Worm (Caenorhabditis elegans) whole organism, mixed stage, embryonic: ENCODE results near the gene K09F5.4.

Experiments
- elt-3 ChIP-seq: fragments of 150-350 bp; optimal IDR thresholded peaks from 2 replicates; lab custom pipeline; 2014; ENCODE audit warnings: missing biosample characterization, missing genetic modification characterization
- nhr-12 ChIP-seq: fragments of 150-350 bp; optimal IDR thresholded peaks from 2 replicates; lab custom pipeline; 2014; ENCODE audit warnings: missing biosample characterization, missing genetic modification characterization
- nhr-237 ChIP-seq: fragments of 150-350 bp; optimal IDR thresholded peaks from 2 replicates; lab custom pipeline; 2014; ENCODE audit warnings: missing biosample characterization, missing genetic modification characterization
- pha-4 ChIP-seq: fragments of 150-350 bp; optimal IDR thresholded peaks from 2 replicates; lab custom pipeline; 2018; ENCODE audit warnings: missing biosample characterization, missing genetic modification reagents, missing genetic modification characterization
- unc-39 ChIP-seq: fragments of 150-350 bp; optimal IDR thresholded peaks from 2 replicates; lab custom pipeline; 2014; ENCODE audit warnings: missing biosample characterization, missing genetic modification characterization
- unc-62 ChIP-seq: fragments of 150-350 bp; optimal IDR thresholded peaks from 2 replicates; lab custom pipeline; 2014; ENCODE audit warnings: missing biosample characterization, missing genetic modification reagents, missing genetic modification characterization
- ztf-11 ChIP-seq: fragments of 150-350 bp; optimal IDR thresholded peaks from 2 replicates; lab custom pipeline; 2014; ENCODE audit warnings: missing biosample characterization, missing genetic modification characterization

- no peak for TF ChIP-seq nhr-237 (tag; lab: Kevin White, UChicago)
- no peak for TF ChIP-seq nhr-12
- no peak for TF ChIP-seq elt-3 (tag; lab: Kevin White, UChicago)
- no peak for TF ChIP-seq pha-4 (tag; lab: Kevin White, UChicago)
- no peak for TF ChIP-seq unc-62 (GFP tag; lab: Kevin White, UChicago)
- TF ChIP-seq unc-39 (tag; lab: Kevin White, UChicago) = no peak
- no peak for TF ChIP-seq ztf-11 (tag; lab: Kevin White, UChicago)
These were observed 3.5 kb downstream of the K09F5.4 start, which contains the start of gene kvs-1 for ce11 chrX:7707031-7707430.
